Worm (Caenorhabditis elegans) whole organism, L4/young adult: ENCODE results near the gene T24C12.1.

Source experiments
- W03F9.2 ChIP-seq: fragments of 150-350 bp; optimal IDR thresholded peaks from 2 replicates; lab custom pipeline; 2014; ENCODE audit warnings: missing biosample characterization, missing genetic modification characterization
- dao-5 ChIP-seq: sonication (generic microtip); optimal IDR thresholded peaks from 2 replicates; lab custom pipeline; 2016; ENCODE audit warnings: missing genotype, missing genetic modification characterization, moderate library complexity, missing compliant biosample characterization
- him-1 ChIP-seq: sonication (generic microtip); optimal IDR thresholded peaks from 2 replicates; lab custom pipeline; 2016; ENCODE audit warnings: missing genotype, missing genetic modification reagents, missing genetic modification characterization, missing compliant biosample characterization

- TF ChIP-seq him-1 (tag; lab: Kevin White, UChicago) (no peak), dao-5 (no peak), W03F9.2 (tag; lab: Kevin White, UChicago) (no peak)
Observed at ce11 chrX:2210751-2211150, 11.5 kb downstream of the T24C12.1 start, which contains the start of gene peb-1.
